Worm (Caenorhabditis elegans): ENCODE measurements around the gene jbts-14.

DNA sequence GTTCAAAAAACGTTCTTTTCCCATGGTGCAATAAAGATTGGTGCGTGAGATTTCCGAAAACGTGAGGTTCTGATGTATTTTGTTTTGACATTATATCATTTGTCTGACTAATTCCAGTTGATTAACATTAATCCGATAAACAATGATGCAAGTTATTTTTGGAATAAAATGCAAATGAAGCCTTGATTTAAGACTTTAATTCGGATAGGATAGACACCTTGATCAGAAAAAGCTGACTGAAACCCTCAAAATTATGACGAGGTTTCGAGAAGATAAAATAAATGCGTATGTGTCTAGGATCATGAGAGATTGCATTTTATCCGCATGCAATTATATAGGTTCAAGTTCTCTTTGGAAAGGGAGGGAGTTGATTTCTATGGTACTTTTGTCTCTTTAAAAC is 41.4 kb downstream of the jbts-14 start:
- TF ChIP-seq W03F9.2 (tag; optimal IDR thresholded peaks at IDR 0.05) (no peak), him-1 (tag; optimal IDR thresholded peaks at IDR 0.05) (no peak), dao-5 (tag; optimal IDR thresholded peaks at IDR 0.05) (no peak)
